Worm (Caenorhabditis elegans) whole organism, L4 larva: ENCODE data around the gene F25B5.5.

Experiments used
- F26F4.8 ChIP-seq: fragments of 200-800 bp; sonication (Bioruptor generic); conservative IDR thresholded peaks from 2 replicates; pipeline ENCODE4 v1.3.6; 2022; ENCODE audit warnings: missing genetic modification characterization, missing compliant biosample characterization
- F44E2.7 ChIP-seq: fragments of 200-800 bp; sonication (Bioruptor generic); IDR thresholded peaks from 2 replicates; pipeline ENCODE4 v2.1.2; 2022; ENCODE audit warnings: missing genetic modification characterization, missing compliant biosample characterization
- R02D3.7 ChIP-seq: fragments of 150-350 bp; sonication (generic microtip); optimal IDR thresholded peaks from 3 replicates; lab custom pipeline; 2014; ENCODE audit warnings: missing biosample characterization, missing genetic modification characterization
- Y75B8A.6 ChIP-seq: fragments of 200-800 bp; sonication (Bioruptor generic); IDR thresholded peaks from 2 replicates; pipeline ENCODE4 v1.3.6; 2022; ENCODE audit warnings: missing genetic modification reagents, missing genetic modification characterization, missing compliant biosample characterization
- dmd-6 ChIP-seq: fragments of 200-800 bp; sonication (Bioruptor generic); IDR thresholded peaks from 2 replicates; pipeline ENCODE4 v1.3.6; 2022; ENCODE audit warnings: missing genetic modification reagents, missing genetic modification characterization, missing compliant biosample characterization
- snpc-1.2 ChIP-seq: fragments of 200-800 bp; sonication (Bioruptor generic); IDR thresholded peaks from 2 replicates; pipeline ENCODE4 v1.3.6; 2022; ENCODE audit warnings: missing genetic modification reagents, missing genetic modification characterization, missing compliant biosample characterization
- spr-1 ChIP-seq: sonication (generic microtip); optimal IDR thresholded peaks from 2 replicates; lab custom pipeline; 2016; ENCODE audit warnings: mild to moderate bottlenecking, missing genetic modification characterization, missing compliant biosample characterization

DNA sequence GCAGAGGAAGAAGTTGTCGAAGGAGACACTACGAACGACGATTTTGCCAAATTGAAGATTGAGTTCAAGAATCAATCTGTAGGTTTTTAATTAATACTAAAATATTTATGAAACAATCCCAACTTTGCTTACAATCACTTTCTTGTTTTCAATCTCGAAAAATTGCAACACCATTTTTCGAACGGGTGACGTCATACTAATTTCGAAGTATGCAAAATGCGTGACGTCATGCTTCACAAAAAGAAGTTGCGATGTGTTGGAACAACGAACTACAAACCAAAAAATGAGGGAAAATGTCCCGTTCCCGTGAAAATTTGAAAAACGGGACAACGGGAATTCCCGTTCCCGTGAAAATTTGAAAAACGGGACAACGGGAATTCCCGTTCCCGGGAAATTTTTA lies 21.7 kb upstream of the F25B5.5 start:
- no peak for TF ChIP-seq R02D3.7 (tag; lab: Kevin White, UChicago)
- no peak for TF ChIP-seq spr-1 (tag; lab: Kevin White, UChicago)
- no peak for TF ChIP-seq snpc-1.2 (GFP tag; lab: Robert Waterston, UW)
- no peak for TF ChIP-seq F26F4.8 (GFP tag; lab: Robert Waterston, UW)
- TF ChIP-seq dmd-6: no peak
- no peak for TF ChIP-seq Y75B8A.6 (GFP tag; lab: Robert Waterston, UW)
- no peak for TF ChIP-seq F44E2.7 (GFP tag; lab: Robert Waterston, UW)
